Fruit fly (Drosophila melanogaster) S2 (cell line): ENCODE measurements around the gene mew.

Source experiments
- CG8478 ChIP-seq: fragments of >200 bp; optimal IDR thresholded peaks from 2 replicates; lab custom pipeline; 2018
- CTCF ChIP-seq, 2 experiments: fragments of >200 bp; optimal IDR thresholded peaks; 2 replicates each; lab custom pipeline; 2018

- TF ChIP-seq CG8478 (no peak), CTCF (optimal IDR thresholded peaks at IDR 0.05; lab: Kevin White, UChicago) (no peak)
These were observed 36.5 kb downstream of the mew start for dm6 chrX:13221835-13222234.
